Worm (Caenorhabditis elegans) whole organism, young adult: ENCODE results near the gene C35C5.9.
A peak's percentile ranks its signal among the peaks of the same experiment; 100 is the strongest.

Experiments used
- B0336.3 ChIP-seq: fragments of 200-800 bp; sonication (Bioruptor generic); IDR thresholded peaks from 2 replicates; pipeline ENCODE4 v1.3.6; 2022; ENCODE audit warnings: missing genetic modification characterization, missing compliant biosample characterization
- C17E4.6 ChIP-seq: fragments of 200-800 bp; sonication (Bioruptor generic); IDR thresholded peaks from 2 replicates; pipeline ENCODE4 v1.3.6; 2022; ENCODE audit warnings: missing genetic modification reagents, missing genetic modification characterization, missing compliant biosample characterization
- D2030.7 ChIP-seq: fragments of 200-800 bp; sonication (Bioruptor generic); IDR thresholded peaks from 2 replicates; pipeline ENCODE4 v1.3.6; 2022; ENCODE audit warnings: missing genetic modification reagents, missing genetic modification characterization, missing compliant biosample characterization
- F22D6.2 ChIP-seq: sonication (generic microtip); optimal IDR thresholded peaks from 2 replicates; lab custom pipeline; 2016; ENCODE audit warnings: mild to moderate bottlenecking, missing genetic modification characterization, missing compliant biosample characterization
- F57C9.4 ChIP-seq: sonication (generic microtip); optimal IDR thresholded peaks from 2 replicates; lab custom pipeline; 2017; ENCODE audit warnings: mild to moderate bottlenecking, missing genetic modification characterization, missing compliant biosample characterization
- K11D2.4 ChIP-seq: fragments of 200-800 bp; sonication (Bioruptor generic); IDR thresholded peaks from 2 replicates; pipeline ENCODE4 v1.3.6; 2022; ENCODE audit warnings: missing genetic modification reagents, missing genetic modification characterization, missing compliant biosample characterization
- T26A5.8 ChIP-seq: sonication (generic microtip); optimal IDR thresholded peaks from 2 replicates; lab custom pipeline; 2016; ENCODE audit warnings: missing genetic modification characterization, missing compliant biosample characterization
- Y53G8AR.9 ChIP-seq: fragments of 200-800 bp; sonication (Bioruptor generic); conservative IDR thresholded peaks from 2 replicates; pipeline ENCODE4 v1.3.6; 2022; ENCODE audit warnings: missing genetic modification reagents, missing genetic modification characterization, missing compliant biosample characterization
- Y56A3A.18 ChIP-seq: fragments of 200-800 bp; sonication (Bioruptor generic); IDR thresholded peaks from 2 replicates; pipeline ENCODE4 v1.3.6; 2022; ENCODE audit warnings: missing genetic modification reagents, missing genetic modification characterization, missing compliant biosample characterization
- Y79H2A.3 ChIP-seq: fragments of 200-800 bp; sonication (Bioruptor generic); conservative IDR thresholded peaks from 2 replicates; pipeline ENCODE4 v1.3.6; 2022; ENCODE audit warnings: missing genetic modification reagents, missing genetic modification characterization, missing compliant biosample characterization
- Y95B8A.8 ChIP-seq: fragments of 200-800 bp; sonication (Bioruptor generic); IDR thresholded peaks from 2 replicates; pipeline ENCODE4 v1.3.6; 2022; ENCODE audit warnings: missing genetic modification reagents, missing genetic modification characterization, missing compliant biosample characterization
- ZK185.1 ChIP-seq: sonication (generic microtip); optimal IDR thresholded peaks from 2 replicates; lab custom pipeline; 2016; ENCODE audit warnings: mild to moderate bottlenecking, missing genetic modification characterization, missing compliant biosample characterization; ENCODE audit not compliant: poor library complexity, severe bottlenecking
- aptf-2 ChIP-seq: fragments of 200-800 bp; sonication (Bioruptor generic); conservative IDR thresholded peaks from 2 replicates; pipeline ENCODE4 v1.3.6; 2022; ENCODE audit warnings: missing genetic modification reagents, missing genetic modification characterization, missing compliant biosample characterization
- attf-3 ChIP-seq: fragments of 200-800 bp; sonication (Bioruptor generic); conservative IDR thresholded peaks from 2 replicates; pipeline ENCODE4 v1.3.6; 2022; ENCODE audit warnings: missing genetic modification reagents, missing genetic modification characterization, missing compliant biosample characterization
- attf-6 ChIP-seq: fragments of 200-800 bp; sonication (Bioruptor generic); IDR thresholded peaks from 2 replicates; pipeline ENCODE4 v1.3.6; 2022; ENCODE audit warnings: missing genetic modification reagents, missing genetic modification characterization, missing compliant biosample characterization
- cebp-1 ChIP-seq, 2 experiments: fragments of 200-800 bp in 1 of 2; sonication (Bioruptor generic) in 1 of 2; sonication (generic microtip) in 1 of 2; IDR thresholded peaks in 1 of 2; optimal IDR thresholded peaks in 1 of 2; 2 replicates each; pipeline versions ENCODE4 v1.3.6 to Lab custom; 2017 to 2022; ENCODE audit warnings: missing compliant biosample characterization in 2 of 2, missing genetic modification characterization in 2 of 2, mild to moderate bottlenecking in 1 of 2, missing genetic modification reagents in 1 of 2, moderate library complexity in 1 of 2
- ceh-27 ChIP-seq: fragments of 200-800 bp; sonication (Bioruptor generic); optimal IDR thresholded peaks from 2 replicates; lab custom pipeline; 2018; ENCODE audit warnings: mild to moderate bottlenecking, missing genetic modification characterization, moderate library complexity, missing compliant biosample characterization
- ceh-40 ChIP-seq: fragments of 200-800 bp; sonication (Bioruptor generic); IDR thresholded peaks from 2 replicates; pipeline ENCODE4 v1.3.6; 2022; ENCODE audit warnings: missing genetic modification characterization, missing compliant biosample characterization
- egl-18 ChIP-seq: fragments of 200-800 bp; sonication (Bioruptor generic); IDR thresholded peaks from 2 replicates; pipeline ENCODE4 v1.3.6; 2022; ENCODE audit warnings: missing genetic modification reagents, missing genetic modification characterization, missing compliant biosample characterization
- fkh-3 ChIP-seq: sonication (generic microtip); optimal IDR thresholded peaks from 2 replicates; lab custom pipeline; 2016; ENCODE audit warnings: mild to moderate bottlenecking, missing genetic modification characterization, missing compliant biosample characterization
- hlh-26 ChIP-seq: fragments of 200-800 bp; sonication (Bioruptor generic); conservative IDR thresholded peaks from 2 replicates; pipeline ENCODE4 v1.3.6; 2022; ENCODE audit warnings: missing genetic modification reagents, missing genetic modification characterization, missing compliant biosample characterization
- let-526 ChIP-seq: fragments of 200-800 bp; sonication (Bioruptor generic); IDR thresholded peaks from 2 replicates; pipeline ENCODE4 v1.3.6; 2022; ENCODE audit warnings: missing genetic modification reagents, missing genetic modification characterization, missing compliant biosample characterization
- let-607 ChIP-seq, 2 experiments: fragments of 200-800 bp in 1 of 2; sonication (Bioruptor generic) in 1 of 2; sonication (generic microtip) in 1 of 2; optimal IDR thresholded peaks; 2 replicates each; lab custom pipeline; 2016 to 2018; ENCODE audit warnings: mild to moderate bottlenecking in 2 of 2, missing compliant biosample characterization in 2 of 2, missing genetic modification characterization in 2 of 2, moderate library complexity in 2 of 2, missing genotype in 1 of 2
- lin-40 ChIP-seq: sonication (generic microtip); optimal IDR thresholded peaks from 2 replicates; lab custom pipeline; 2016; ENCODE audit warnings: missing genetic modification characterization, mild to moderate bottlenecking, missing compliant biosample characterization, missing genotype, missing genetic modification reagents
- lsy-27 ChIP-seq: sonication (generic microtip); optimal IDR thresholded peaks from 2 replicates; lab custom pipeline; 2017; ENCODE audit warnings: missing genetic modification characterization, mild to moderate bottlenecking, missing compliant biosample characterization, antibody characterized with exemption, missing genotype, borderline replicate concordance; ENCODE audit not compliant: insufficient read depth
- madf-10 ChIP-seq: sonication (generic microtip); optimal IDR thresholded peaks from 2 replicates; lab custom pipeline; 2016; ENCODE audit warnings: mild to moderate bottlenecking, missing genetic modification characterization, missing compliant biosample characterization
- madf-3 ChIP-seq: fragments of 200-800 bp; sonication (Bioruptor generic); IDR thresholded peaks from 2 replicates; pipeline ENCODE4 v1.3.6; 2022; ENCODE audit warnings: missing genetic modification reagents, missing genetic modification characterization, missing compliant biosample characterization
- mes-4 ChIP-seq: sonication (generic microtip); optimal IDR thresholded peaks from 2 replicates; lab custom pipeline; 2016; ENCODE audit warnings: missing genotype, missing genetic modification characterization, missing compliant biosample characterization
- mxl-1 ChIP-seq: sonication (generic microtip); optimal IDR thresholded peaks from 2 replicates; lab custom pipeline; 2016; ENCODE audit warnings: missing genetic modification characterization, missing compliant biosample characterization
- nhr-179 ChIP-seq: sonication (generic microtip); optimal IDR thresholded peaks from 2 replicates; lab custom pipeline; 2016; ENCODE audit warnings: mild to moderate bottlenecking, missing genetic modification characterization, missing compliant biosample characterization
- nhr-80 ChIP-seq: sonication (generic microtip); optimal IDR thresholded peaks from 2 replicates; lab custom pipeline; 2016; ENCODE audit warnings: missing genetic modification characterization, missing compliant biosample characterization
- pha-4 ChIP-seq: fragments of 150-350 bp; sonication (generic microtip); optimal IDR thresholded peaks from 2 replicates; lab custom pipeline; 2014; ENCODE audit warnings: missing biosample characterization, missing genetic modification reagents, missing genetic modification characterization
- rcor-1 ChIP-seq: fragments of 200-800 bp; sonication (Bioruptor generic); IDR thresholded peaks from 2 replicates; pipeline ENCODE4 v1.3.6; 2022; ENCODE audit warnings: missing genetic modification reagents, missing genetic modification characterization, missing compliant biosample characterization
- snpc-1.3 ChIP-seq: sonication (generic microtip); optimal IDR thresholded peaks from 2 replicates; lab custom pipeline; 2017; ENCODE audit warnings: missing genetic modification characterization, mild to moderate bottlenecking, missing compliant biosample characterization, antibody characterized with exemption, moderate library complexity, missing genotype, missing genetic modification reagents; ENCODE audit not compliant: insufficient read depth
- snpc-4 ChIP-seq, 5 experiments: fragments of 150-350 bp in 1 of 5; sonication (generic microtip) in 4 of 5; optimal IDR thresholded peaks; 2 replicates each; lab custom pipeline; 2014 to 2018; ENCODE audit warnings: missing genetic modification characterization in 5 of 5, missing biosample characterization in 3 of 5, antibody characterized with exemption in 2 of 5, mild to moderate bottlenecking in 2 of 5, missing compliant biosample characterization in 2 of 5, missing genotype in 2 of 5, moderate library complexity in 2 of 5, missing genetic modification reagents in 1 of 5
- sptf-2 ChIP-seq: fragments of 200-800 bp; sonication (Bioruptor generic); optimal IDR thresholded peaks from 2 replicates; lab custom pipeline; 2018; ENCODE audit warnings: mild to moderate bottlenecking, missing genetic modification characterization, missing compliant biosample characterization
- ztf-22 ChIP-seq: fragments of 200-800 bp; sonication (Bioruptor generic); optimal IDR thresholded peaks from 2 replicates; lab custom pipeline; 2018; ENCODE audit warnings: mild to moderate bottlenecking, missing genetic modification characterization, moderate library complexity, missing compliant biosample characterization
- ztf-6 ChIP-seq: fragments of 200-800 bp; sonication (Bioruptor generic); IDR thresholded peaks from 2 replicates; pipeline ENCODE4 v1.3.6; 2022; ENCODE audit warnings: missing genetic modification reagents, missing genetic modification characterization, missing compliant biosample characterization

The C35C5.9 gene

DNA sequence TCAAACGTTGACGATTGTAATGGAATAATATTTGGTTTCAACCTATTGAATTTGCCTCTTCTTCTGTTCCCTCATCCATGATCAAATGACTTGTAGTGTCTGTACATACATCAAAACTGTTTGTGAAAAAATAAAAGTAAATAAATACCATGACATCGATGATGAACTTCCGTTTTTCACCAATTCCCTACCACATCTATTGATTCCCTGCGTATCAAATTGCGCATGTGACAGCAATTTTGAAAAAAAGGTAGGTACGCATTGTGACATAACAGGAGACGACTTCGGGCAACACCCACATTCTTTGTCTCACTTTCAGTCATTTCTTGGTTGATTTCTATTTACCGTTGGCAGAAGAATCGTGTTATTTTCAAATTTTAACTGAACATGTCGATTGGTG, at the start of gene C35C5.9:
Gene C35C5.9 (plus strand): TSS at position 161 of the 400 bp plus-strand sequence.
- TF ChIP-seq ceh-40 (GFP tag; lab: Robert Waterston, UW) = no peak
- 0 out of 2 replicates have a peak, but pooled peaks have one; percentile 45 for TF ChIP-seq Y95B8A.8 (GFP tag; lab: Robert Waterston, UW)
- TF ChIP-seq lin-40 = peak; percentile 3

DNA sequence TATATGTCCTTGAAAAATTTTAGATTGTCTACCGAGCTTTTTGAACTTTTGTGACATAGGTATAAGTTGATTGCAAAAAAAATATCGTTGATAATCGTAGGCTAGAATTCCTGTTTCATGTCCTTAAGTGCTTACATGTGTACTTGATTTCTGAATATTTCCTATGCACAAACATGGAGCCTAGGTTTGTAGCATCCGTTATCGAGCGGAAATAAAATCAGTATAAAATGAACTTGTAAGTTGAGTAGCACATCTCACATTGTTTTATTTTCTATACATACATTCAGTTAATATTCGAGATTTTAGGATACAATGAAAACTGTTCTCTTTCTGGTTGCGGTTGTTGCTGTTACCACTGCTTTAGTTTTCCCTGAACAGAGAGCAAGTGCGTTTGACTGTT, 48.9 kb upstream of the C35C5.9 start, which contains the start of gene spp-9:
Gene spp-9 (plus strand): TSS at position 301 of the 400 bp plus-strand sequence.
- TF ChIP-seq K11D2.4 (GFP tag; lab: Robert Waterston, UW) = no peak
- TF ChIP-seq sptf-2 (GFP tag; lab: Kevin White, UChicago) = no peak
- TF ChIP-seq mxl-1 (tag; lab: Kevin White, UChicago) = no peak
- TF ChIP-seq rcor-1 (GFP tag; lab: Robert Waterston, UW) = no peak
- TF ChIP-seq B0336.3 (GFP tag; lab: Robert Waterston, UW) = no peak
- no peak for TF ChIP-seq attf-3 (GFP tag; lab: Robert Waterston, UW)
- no peak for TF ChIP-seq snpc-1.3 (tag; lab: Kevin White, UChicago)
- TF ChIP-seq ZK185.1 (tag; lab: Kevin White, UChicago) = no peak
- no peak for TF ChIP-seq madf-3 (GFP tag; lab: Robert Waterston, UW)
- TF ChIP-seq let-526 (GFP tag; lab: Robert Waterston, UW) = no peak
- no peak for TF ChIP-seq attf-6 (GFP tag; lab: Robert Waterston, UW)
- TF ChIP-seq Y53G8AR.9 = no peak
- no peak for TF ChIP-seq Y56A3A.18 (GFP tag; lab: Robert Waterston, UW)
- no peak for TF ChIP-seq egl-18 (GFP tag; lab: Robert Waterston, UW)

DNA sequence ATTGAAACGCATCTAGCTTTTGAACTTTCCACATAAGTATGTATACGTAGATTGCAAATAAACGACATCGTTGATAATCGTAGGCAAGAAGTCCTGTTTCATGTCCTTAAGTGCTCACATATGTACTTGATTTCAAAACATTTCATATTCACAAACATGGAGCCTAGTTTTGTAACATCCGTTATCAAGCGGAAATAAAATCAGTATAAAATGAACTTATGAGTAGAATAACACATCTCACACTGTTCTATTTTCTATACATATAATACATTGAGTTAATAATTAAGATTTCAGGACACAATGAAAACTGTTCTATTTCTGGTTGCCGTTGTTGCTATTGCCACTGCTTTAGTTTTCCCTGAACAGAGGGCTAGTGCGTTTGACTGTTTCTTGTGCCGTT, 46.5 kb upstream of the C35C5.9 start, which contains the start of gene spp-21:
Gene spp-21 (plus strand): TSS at position 301 of the 400 bp plus-strand sequence.
- no peak for TF ChIP-seq D2030.7 (GFP tag; lab: Robert Waterston, UW)
- no peak for TF ChIP-seq madf-3 (GFP tag; lab: Robert Waterston, UW)
- no peak for TF ChIP-seq Y79H2A.3
- no peak for TF ChIP-seq aptf-2 (GFP tag; lab: Robert Waterston, UW)
- TF ChIP-seq C17E4.6 (GFP tag; lab: Robert Waterston, UW) = no peak
- no peak for TF ChIP-seq cebp-1 (GFP tag; IDR thresholded peaks at IDR 0.05; lab: Robert Waterston, UW)
- TF ChIP-seq cebp-1 (tag; optimal IDR thresholded peaks at IDR 0.05; lab: Kevin White, UChicago) = no peak
- no peak for TF ChIP-seq nhr-179 (tag; lab: Kevin White, UChicago)
- TF ChIP-seq ztf-22 = no peak
- TF ChIP-seq nhr-80 (tag; lab: Kevin White, UChicago) = no peak
- TF ChIP-seq T26A5.8 (tag; lab: Kevin White, UChicago) = no peak
- no peak for TF ChIP-seq ztf-6 (GFP tag; lab: Robert Waterston, UW)
- no peak for TF ChIP-seq madf-10 (tag; lab: Kevin White, UChicago)
- TF ChIP-seq fkh-3 (tag; lab: Kevin White, UChicago) = no peak
- no peak for TF ChIP-seq lsy-27 (tag; lab: Kevin White, UChicago)
- TF ChIP-seq pha-4 (tag; lab: Kevin White, UChicago) = no peak
- TF ChIP-seq let-607 (tag; optimal IDR thresholded peaks at IDR 0.05; lab: Kevin White, UChicago) = no peak
- TF ChIP-seq, all 124 proteins: peak for 0

DNA sequence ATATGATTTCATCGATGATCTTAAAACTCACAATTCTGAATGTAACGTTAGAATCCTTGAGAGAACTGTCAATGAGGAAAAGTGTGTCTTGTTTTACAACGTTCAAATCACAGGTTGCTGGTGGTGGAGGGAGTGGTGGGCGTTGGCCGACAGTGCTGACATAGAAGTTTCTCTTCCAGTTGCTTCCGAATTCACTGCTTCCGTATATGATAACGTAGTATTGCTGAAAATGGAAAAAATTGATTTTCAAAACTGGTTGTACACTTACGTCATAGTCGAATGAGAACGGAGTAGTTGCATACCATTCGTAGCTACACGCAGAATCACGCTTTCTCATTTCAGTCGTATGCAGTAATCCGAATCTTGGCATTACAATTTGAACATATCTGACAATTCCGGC, 44.5 kb upstream of the C35C5.9 start:
- TF ChIP-seq snpc-4 (GFP tag; optimal IDR thresholded peaks at IDR 0.05; lab: Kevin White, UChicago) = no peak
- no peak for TF ChIP-seq snpc-4 (tag; optimal IDR thresholded peaks at IDR 0.05; lab: Kevin White, UChicago)
- TF ChIP-seq hlh-26 (GFP tag; lab: Robert Waterston, UW) = no peak
- no peak for TF ChIP-seq mes-4 (tag; lab: Kevin White, UChicago)
- TF ChIP-seq ceh-27 (GFP tag; lab: Kevin White, UChicago) = no peak
- no peak for TF ChIP-seq let-526 (GFP tag; lab: Robert Waterston, UW)
- no peak for TF ChIP-seq egl-18 (GFP tag; lab: Robert Waterston, UW)
- TF ChIP-seq F57C9.4 (tag; lab: Kevin White, UChicago) = no peak
- no peak for TF ChIP-seq F22D6.2 (tag; lab: Kevin White, UChicago)
- TF ChIP-seq, all 124 proteins: peak for 0
